Worm (Caenorhabditis elegans): Measurements from ENCODE around the gene F46H5.4.

- TF ChIP-seq unc-39 (tag; optimal IDR thresholded peaks at IDR 0.05) (no peak), pha-4 (tag; optimal IDR thresholded peaks at IDR 0.05) (no peak), ces-1 (GFP tag; optimal IDR thresholded peaks at IDR 0.05) (no peak), snpc-4 (tag; optimal IDR thresholded peaks at IDR 0.05) (no peak), lsy-2 (tag; optimal IDR thresholded peaks at IDR 0.05) (no peak), ham-2 (GFP tag; optimal IDR thresholded peaks at IDR 0.05) (no peak), nhr-237 (tag; optimal IDR thresholded peaks at IDR 0.05) (no peak), cnd-1 (tag; optimal IDR thresholded peaks at IDR 0.05) (no peak), elt-1 (tag; optimal IDR thresholded peaks at IDR 0.05; ENCODE audit: borderline replicate concordance, insufficient read depth) (no peak)
These were observed 32.0 kb downstream of the F46H5.4 start for ce11 chrX:7222383-7222782.
